Worm (Caenorhabditis elegans): ENCODE results near the gene dis-3.

DNA sequence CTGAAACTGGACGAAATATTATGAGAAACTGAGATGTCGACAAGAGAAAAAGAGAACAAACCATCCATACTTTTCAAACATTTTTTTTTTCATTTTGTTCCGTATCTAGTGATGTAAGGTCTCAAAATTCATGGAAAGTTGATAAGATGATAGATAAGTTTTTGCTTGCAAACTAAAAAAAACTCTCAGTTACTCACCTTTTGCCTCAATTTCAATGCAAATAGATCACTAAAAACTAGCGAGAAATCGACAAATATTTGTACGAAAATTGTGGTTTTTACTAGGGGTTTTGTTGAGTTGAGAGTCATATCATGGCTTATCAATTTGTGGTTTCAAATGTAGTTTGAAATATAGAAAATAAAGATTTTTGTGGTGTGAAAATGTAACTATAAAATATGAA, 36.2 kb upstream of the dis-3 start:
- TF ChIP-seq K02D7.2 (tag; optimal IDR thresholded peaks at IDR 0.05) (no peak), tbx-2 (tag; optimal IDR thresholded peaks at IDR 0.05) (no peak), ztf-16 (tag; optimal IDR thresholded peaks at IDR 0.05) (no peak), ets-4 (tag; optimal IDR thresholded peaks at IDR 0.05) (no peak), pqm-1 (tag; optimal IDR thresholded peaks at IDR 0.05) (no peak), elt-2 (tag; optimal IDR thresholded peaks at IDR 0.05) (no peak), F13H6.1 (tag; optimal IDR thresholded peaks at IDR 0.05) (no peak), fkh-10 (GFP tag; optimal IDR thresholded peaks at IDR 0.05) (no peak), npax-4 (tag; optimal IDR thresholded peaks at IDR 0.05) (no peak), pha-4 (tag; optimal IDR thresholded peaks at IDR 0.05) (no peak)

Data from whole organism, late embryonic.